Fruit fly (Drosophila melanogaster) whole organism, embryonic: Measurements from ENCODE around the gene CG33090.

ENCODE experiments used
- Antp ChIP-seq: fragments of 200-800 bp; sonication (Bioruptor generic); optimal IDR thresholded peaks from 3 replicates; lab custom pipeline; 2016; ENCODE audit warnings: missing biosample characterization, missing genetic modification characterization
- Bdp1 ChIP-seq: fragments of 200-800 bp; sonication (Bioruptor generic); optimal IDR thresholded peaks from 3 replicates; lab custom pipeline; 2016; ENCODE audit warnings: missing biosample characterization, missing genetic modification characterization
- CG10274 ChIP-seq: fragments of 200-800 bp; sonication (Bioruptor generic); optimal IDR thresholded peaks from 3 replicates; lab custom pipeline; 2017; ENCODE audit warnings: missing biosample characterization, mild to moderate bottlenecking, missing genetic modification characterization
- CG1233 ChIP-seq: fragments of 200-800 bp; sonication (Bioruptor generic); optimal IDR thresholded peaks from 4 replicates; lab custom pipeline; 2018; ENCODE audit warnings: missing biosample characterization, mild to moderate bottlenecking, missing genetic modification characterization
- CG14050 ChIP-seq: fragments of 200-800 bp; sonication (Bioruptor generic); IDR thresholded peaks from 3 replicates; pipeline ENCODE4 v1.3.6; 2022; ENCODE audit warnings: missing biosample characterization, missing genetic modification characterization
- CG15073 ChIP-seq: fragments of 200-800 bp; sonication (Bioruptor generic); optimal IDR thresholded peaks from 2 replicates; lab custom pipeline; 2016; ENCODE audit warnings: missing biosample characterization, missing genetic modification characterization
- CG15601 ChIP-seq: fragments of 200-800 bp; sonication (Bioruptor generic); optimal IDR thresholded peaks from 3 replicates; lab custom pipeline; 2019; ENCODE audit warnings: missing biosample characterization, mild to moderate bottlenecking, missing genetic modification characterization, moderate library complexity
- CG17568 ChIP-seq: fragments of 200-800 bp; sonication (Bioruptor generic); optimal IDR thresholded peaks from 2 replicates; lab custom pipeline; 2018; ENCODE audit warnings: missing biosample characterization, mild to moderate bottlenecking, missing genetic modification characterization, moderate library complexity
- CG17912 ChIP-seq: fragments of 200-800 bp; sonication (Bioruptor generic); optimal IDR thresholded peaks from 2 replicates; lab custom pipeline; 2018; ENCODE audit warnings: missing biosample characterization, mild to moderate bottlenecking, missing genetic modification characterization
- CG2120 ChIP-seq: fragments of 200-800 bp; sonication (Bioruptor generic); optimal IDR thresholded peaks from 3 replicates; lab custom pipeline; 2016; ENCODE audit warnings: missing biosample characterization, missing genetic modification characterization
- CG4282 ChIP-seq: fragments of 200-800 bp; sonication (Bioruptor generic); optimal IDR thresholded peaks from 2 replicates; lab custom pipeline; 2016; ENCODE audit warnings: missing biosample characterization, missing genetic modification characterization
- CG4707 ChIP-seq: fragments of 200-800 bp; sonication (Bioruptor generic); optimal IDR thresholded peaks from 2 replicates; lab custom pipeline; 2018; ENCODE audit warnings: missing biosample characterization, mild to moderate bottlenecking, missing genetic modification characterization, moderate library complexity
- CG7271 ChIP-seq: fragments of 200-800 bp; sonication (Bioruptor generic); optimal IDR thresholded peaks from 2 replicates; lab custom pipeline; 2018; ENCODE audit warnings: missing biosample characterization, mild to moderate bottlenecking, missing genetic modification characterization, moderate library complexity
- CG7745 ChIP-seq: fragments of 200-800 bp; sonication (Bioruptor generic); optimal IDR thresholded peaks from 2 replicates; lab custom pipeline; 2018; ENCODE audit warnings: missing biosample characterization, mild to moderate bottlenecking, missing genetic modification characterization, moderate library complexity
- CHES-1-like ChIP-seq: fragments of 200-800 bp; sonication (Bioruptor generic); optimal IDR thresholded peaks from 2 replicates; lab custom pipeline; 2016; ENCODE audit warnings: missing biosample characterization, missing genetic modification characterization
- Dad ChIP-seq: fragments of 200-800 bp; sonication (Bioruptor generic); optimal IDR thresholded peaks from 3 replicates; lab custom pipeline; 2016; ENCODE audit warnings: missing biosample characterization, missing genetic modification characterization
- Dbx ChIP-seq: fragments of 200-800 bp; sonication (Bioruptor generic); IDR thresholded peaks from 3 replicates; pipeline ENCODE4 v1.3.6; 2022; ENCODE audit warnings: missing biosample characterization, missing genetic modification characterization
- Deaf1 ChIP-seq: fragments of 200-800 bp; optimal IDR thresholded peaks from 3 replicates; lab custom pipeline; 2019; ENCODE audit warnings: missing biosample characterization, mild to moderate bottlenecking, missing genetic modification characterization, moderate library complexity
- Fer2 ChIP-seq: fragments of 200-800 bp; sonication (Bioruptor generic); optimal IDR thresholded peaks from 2 replicates; lab custom pipeline; 2018; ENCODE audit warnings: missing biosample characterization, mild to moderate bottlenecking, missing genetic modification characterization, moderate library complexity
- HLH4C ChIP-seq: fragments of 200-800 bp; sonication (Bioruptor generic); IDR thresholded peaks from 3 replicates; pipeline ENCODE4 v1.3.6; 2022; ENCODE audit warnings: missing biosample characterization, missing genetic modification characterization; ENCODE audit not compliant: partially characterized antibody
- HmgZ ChIP-seq: fragments of 200-800 bp; sonication (Bioruptor generic); optimal IDR thresholded peaks from 2 replicates; lab custom pipeline; 2018; ENCODE audit warnings: missing biosample characterization, mild to moderate bottlenecking, missing genetic modification characterization
- Hr39 ChIP-seq: fragments of >200 bp; optimal IDR thresholded peaks from 2 replicates; lab custom pipeline; 2017
- Hr51 ChIP-seq, 2 experiments: fragments of 200-800 bp; sonication (Bioruptor generic); optimal IDR thresholded peaks; 2 replicates in 1 of 2; 3 replicates in 1 of 2; lab custom pipeline; 2016 to 2018; ENCODE audit warnings: missing biosample characterization in 2 of 2, missing genetic modification characterization in 2 of 2, mild to moderate bottlenecking in 1 of 2, moderate library complexity in 1 of 2
- Opbp ChIP-seq: fragments of 200-800 bp; sonication (Bioruptor generic); IDR thresholded peaks from 3 replicates; pipeline ENCODE4 v1.3.6; 2022; ENCODE audit warnings: missing biosample characterization, missing genetic modification characterization; ENCODE audit not compliant: partially characterized antibody
- Optix ChIP-seq: fragments of 200-800 bp; sonication (Bioruptor generic); IDR thresholded peaks from 3 replicates; pipeline ENCODE4 v1.3.6; 2022; ENCODE audit warnings: missing biosample characterization, missing genetic modification characterization
- Pdp1 ChIP-seq, 2 experiments: fragments of 200-800 bp; sonication (Bioruptor generic); optimal IDR thresholded peaks; 3 replicates each; lab custom pipeline; 2016; ENCODE audit warnings: missing biosample characterization in 2 of 2, missing genetic modification characterization in 2 of 2, mild to moderate bottlenecking in 1 of 2, moderate library complexity in 1 of 2
- Vsx1 ChIP-seq: fragments of 200-800 bp; sonication (Bioruptor generic); optimal IDR thresholded peaks from 2 replicates; lab custom pipeline; 2017; ENCODE audit warnings: missing biosample characterization, mild to moderate bottlenecking, missing genetic modification characterization, missing genetic modification reagents
- bcd ChIP-seq: fragments of 200-800 bp; sonication (Bioruptor generic); optimal IDR thresholded peaks from 2 replicates; lab custom pipeline; 2017; ENCODE audit warnings: missing biosample characterization, mild to moderate bottlenecking, missing genetic modification characterization
- bowl ChIP-seq: fragments of 200-800 bp; sonication (Bioruptor generic); IDR thresholded peaks from 2 replicates; pipeline ENCODE4 v1.3.6; 2022; ENCODE audit warnings: missing biosample characterization, missing genetic modification characterization
- br ChIP-seq: fragments of >200 bp; optimal IDR thresholded peaks from 2 replicates; lab custom pipeline; 2017
- chif ChIP-seq, 2 experiments: fragments of 200-800 bp; sonication (Bioruptor generic); optimal IDR thresholded peaks; 3 replicates each; lab custom pipeline; 2016; ENCODE audit warnings: missing biosample characterization in 2 of 2, missing genetic modification characterization in 2 of 2
- ci ChIP-seq: fragments of 200-800 bp; sonication (Bioruptor generic); IDR thresholded peaks from 3 replicates; pipeline ENCODE4 v1.3.6; 2022; ENCODE audit warnings: missing biosample characterization, missing genetic modification characterization
- danr ChIP-seq: fragments of 200-800 bp; sonication (Bioruptor generic); IDR thresholded peaks from 2 replicates; pipeline ENCODE4 v1.3.6; 2022; ENCODE audit warnings: missing biosample characterization, missing genetic modification characterization
- dysf ChIP-seq: fragments of 200-800 bp; sonication (Bioruptor generic); IDR thresholded peaks from 3 replicates; pipeline ENCODE4 v1.3.6; 2022; ENCODE audit warnings: missing biosample characterization, missing genetic modification characterization
- esg ChIP-seq: fragments of 200-800 bp; sonication (Bioruptor generic); conservative IDR thresholded peaks from 2 replicates; pipeline ENCODE4 v1.3.6; 2022; ENCODE audit warnings: missing biosample characterization, missing genetic modification characterization
- gsb ChIP-seq: fragments of 200-800 bp; sonication (Bioruptor generic); IDR thresholded peaks from 2 replicates; pipeline ENCODE4 v1.3.6; 2022; ENCODE audit warnings: missing biosample characterization, missing genetic modification characterization
- jing ChIP-seq: fragments of 200-800 bp; sonication (Bioruptor generic); optimal IDR thresholded peaks from 2 replicates; lab custom pipeline; 2018; ENCODE audit warnings: missing biosample characterization, mild to moderate bottlenecking, missing genetic modification characterization
- klu ChIP-seq: fragments of 200-800 bp; sonication (Bioruptor generic); IDR thresholded peaks from 2 replicates; pipeline ENCODE4 v1.3.6; 2022; ENCODE audit warnings: missing biosample characterization, missing genetic modification characterization
- kni ChIP-seq: fragments of 200-800 bp; sonication (Bioruptor generic); optimal IDR thresholded peaks from 3 replicates; lab custom pipeline; 2017; ENCODE audit warnings: mild to moderate bottlenecking, missing biosample characterization, missing genetic modification reagents, missing genetic modification characterization
- nom ChIP-seq: fragments of 200-800 bp; sonication (Bioruptor generic); optimal IDR thresholded peaks from 2 replicates; lab custom pipeline; 2017; ENCODE audit warnings: missing biosample characterization, missing genetic modification characterization, mild to moderate bottlenecking, moderate library complexity, missing genetic modification reagents
- prd ChIP-seq, 3 experiments: fragments of >200 bp in 2 of 3; fragments of 200-800 bp in 1 of 3; sonication (Bioruptor generic) in 1 of 3; optimal IDR thresholded peaks in 2 of 3; IDR thresholded peaks in 1 of 3; 2 replicates in 2 of 3; 3 replicates in 1 of 3; pipeline versions ENCODE4 v1.3.6 to Lab custom; 2017 to 2022; ENCODE audit warnings: missing biosample characterization in 1 of 3, missing genetic modification characterization in 1 of 3
- psq ChIP-seq: fragments of 200-800 bp; sonication (Bioruptor generic); optimal IDR thresholded peaks from 2 replicates; lab custom pipeline; 2017; ENCODE audit warnings: missing biosample characterization, missing genetic modification characterization
- ranshi ChIP-seq: fragments of 200-800 bp; sonication (Bioruptor generic); IDR thresholded peaks from 2 replicates; pipeline ENCODE4 v1.3.6; 2022; ENCODE audit warnings: missing biosample characterization, missing genetic modification characterization
- seq ChIP-seq: fragments of 200-800 bp; sonication (Bioruptor generic); IDR thresholded peaks from 2 replicates; pipeline ENCODE4 v1.3.6; 2022; ENCODE audit warnings: missing biosample characterization, missing genetic modification characterization
- sima ChIP-seq: fragments of 200-800 bp; sonication (Bioruptor generic); optimal IDR thresholded peaks from 2 replicates; lab custom pipeline; 2016; ENCODE audit warnings: missing biosample characterization, missing genetic modification characterization
- so ChIP-seq: fragments of 200-800 bp; sonication (Bioruptor generic); IDR thresholded peaks from 3 replicates; pipeline ENCODE4 v1.3.6; 2022; ENCODE audit warnings: missing biosample characterization, missing genetic modification characterization
- sr ChIP-seq: fragments of 200-800 bp; sonication (Bioruptor generic); IDR thresholded peaks from 3 replicates; pipeline ENCODE4 v1.3.6; 2022; ENCODE audit warnings: missing biosample characterization, missing genetic modification characterization
- unpg ChIP-seq: fragments of 200-800 bp; sonication (Bioruptor generic); optimal IDR thresholded peaks from 3 replicates; lab custom pipeline; 2018; ENCODE audit warnings: missing biosample characterization, mild to moderate bottlenecking, missing genetic modification characterization, moderate library complexity
- z ChIP-seq: fragments of 200-800 bp; sonication (Bioruptor generic); IDR thresholded peaks from 3 replicates; pipeline ENCODE4 v1.3.6; 2022; ENCODE audit warnings: missing biosample characterization, missing genetic modification characterization

Gene CG33090

dm6 chr2L:14394298-14395064 lies 60.5 kb downstream of the CG33090 start (continued):
- TF ChIP-seq Fer2 (peak; percentile 21), CHES-1-like (GFP tag; lab: Kevin White, UChicago) (no peak), HmgZ (tag; lab: Kevin White, UChicago) (no peak), Vsx1 (GFP tag; lab: Kevin White, UChicago) (peak; percentile 47), prd (optimal IDR thresholded peaks at IDR 0.05; lab: Kevin White, UChicago) (no peak), prd (GFP tag; IDR thresholded peaks at IDR 0.05; lab: Robert Waterston, UW) (peak; percentile 31; the same call in 1 of the 3 replicates), CG7271 (tag; lab: Kevin White, UChicago) (peak; percentile 58), nom (GFP tag; lab: Kevin White, UChicago) (no peak), Bdp1 (GFP tag; lab: Kevin White, UChicago) (no peak), so (GFP tag; lab: Robert Waterston, UW) (peak; percentile 37; the same call in 1 of the 3 replicates), CG2120 (GFP tag; lab: Kevin White, UChicago) (peak; percentile 53), CG1233 (GFP tag; lab: Kevin White, UChicago) (peak; percentile 29), z (GFP tag; lab: Robert Waterston, UW) (no peak), ranshi (GFP tag; lab: Robert Waterston, UW) (no peak), Hr51 (GFP tag; optimal IDR thresholded peaks at IDR 0.05; lab: Kevin White, UChicago) (peak in 1 of 2 experiments; percentile 56), unpg (GFP tag; lab: Kevin White, UChicago) (peak; percentile 63), bowl (GFP tag; lab: Robert Waterston, UW) (no peak), Optix (GFP tag; lab: Robert Waterston, UW) (no peak), Dbx (GFP tag; lab: Robert Waterston, UW) (0 out of 3 replicates have a peak, but pooled peaks have one; percentile 7), dysf (GFP tag; lab: Robert Waterston, UW) (peak; percentile 19; the same call in 1 of the 3 replicates), chif (GFP tag; optimal IDR thresholded peaks at IDR 0.05; lab: Kevin White, UChicago) (no peak), esg (GFP tag; lab: Robert Waterston, UW) (no peak), Opbp (GFP tag; lab: Robert Waterston, UW) (0 out of 3 replicates have a peak, but pooled peaks have one; percentile 9), bcd (GFP tag; lab: Kevin White, UChicago) (no peak), psq (GFP tag; lab: Kevin White, UChicago) (no peak), Antp (GFP tag; lab: Kevin White, UChicago) (no peak), CG4282 (GFP tag; lab: Kevin White, UChicago) (no peak), Hr39 (lab: Kevin White, UChicago) (no peak), danr (GFP tag; lab: Robert Waterston, UW) (peak; percentile 24; the same call in 1 of the 2 replicates), CG10274 (GFP tag; lab: Kevin White, UChicago) (peak; percentile 0), Pdp1 (GFP tag; optimal IDR thresholded peaks at IDR 0.05; lab: Kevin White, UChicago) (peak; percentile 22 to 42), sima (GFP tag; lab: Kevin White, UChicago) (no peak), CG4707 (GFP tag; lab: Kevin White, UChicago) (peak; percentile 19), CG14050 (GFP tag; lab: Robert Waterston, UW) (no peak), Dad (GFP tag; lab: Kevin White, UChicago) (no peak), ci (peak; percentile 32; the same call in 2 of the 3 replicates), Deaf1 (tag; lab: Kevin White, UChicago) (peak; percentile 26), CG7745 (tag; lab: Kevin White, UChicago) (peak; percentile 82), sr (GFP tag; lab: Robert Waterston, UW) (no peak), HLH4C (no peak), klu (GFP tag; lab: Robert Waterston, UW) (no peak), kni (no peak), br (lab: Kevin White, UChicago) (no peak), seq (peak; percentile 48; the same call in 1 of the 2 replicates), gsb (GFP tag; lab: Robert Waterston, UW) (peak; percentile 5; the same call in 1 of the 2 replicates), CG15601 (tag; lab: Kevin White, UChicago) (peak; percentile 45), CG17912 (GFP tag; lab: Kevin White, UChicago) (peak; percentile 63), jing (GFP tag; lab: Kevin White, UChicago) (no peak), CG17568 (peak; percentile 23), CG15073 (GFP tag; lab: Kevin White, UChicago) (no peak)
